Worm (Caenorhabditis elegans): ENCODE results near the gene H10D18.1.

The H10D18.1 gene

ce11 chrV:3814938-3815337, at the start of gene H10D18.1:
Gene H10D18.1 (plus strand): TSS chrV:3815214.
- TF ChIP-seq F26F4.8 (GFP tag; conservative IDR thresholded peaks at IDR 0.05) = no peak
- TF ChIP-seq nhr-102 (tag; optimal IDR thresholded peaks at IDR 0.05) = no peak
- TF ChIP-seq mdl-1 (tag; optimal IDR thresholded peaks at IDR 0.05) = peak in 1 of 2 experiments; percentile 6
- TF ChIP-seq nhr-77 (tag; optimal IDR thresholded peaks at IDR 0.05) = no peak
- TF ChIP-seq hlh-30 (tag; optimal IDR thresholded peaks at IDR 0.05; ENCODE audit: insufficient read depth) = peak; percentile 46
- TF ChIP-seq fkh-10 (GFP tag; optimal IDR thresholded peaks at IDR 0.05) = no peak
- no peak for TF ChIP-seq rbr-2 (tag; optimal IDR thresholded peaks at IDR 0.05)
- TF ChIP-seq ceh-82 (tag; optimal IDR thresholded peaks at IDR 0.05) = no peak
- no peak for TF ChIP-seq dmd-9 (GFP tag; IDR thresholded peaks at IDR 0.05)
- TF ChIP-seq ZK546.5 (tag; optimal IDR thresholded peaks at IDR 0.05) = no peak
- no peak for TF ChIP-seq lin-29 (GFP tag; IDR thresholded peaks at IDR 0.05)
- TF ChIP-seq dve-1 (tag; optimal IDR thresholded peaks at IDR 0.05; ENCODE audit: insufficient read depth) = no peak
- TF ChIP-seq ama-1 (optimal IDR thresholded peaks at IDR 0.05) = no peak
- TF ChIP-seq hif-1 (tag; optimal IDR thresholded peaks at IDR 0.05) = no peak
- no peak for TF ChIP-seq snpc-1.2 (GFP tag; IDR thresholded peaks at IDR 0.05)
- TF ChIP-seq sdz-12 (GFP tag; optimal IDR thresholded peaks at IDR 0.05) = no peak

- peak; percentile 45 for TF ChIP-seq aha-1 (tag)
- no peak for TF ChIP-seq F37D6.2 (tag; optimal IDR thresholded peaks at IDR 0.05)
Measured at ce11 chrV:3766904-3767303, 48.1 kb upstream of the H10D18.1 start, which contains the start of gene Y39H10A.1. Gene Y39H10A.1 (plus strand): TSS chrV:3767204.

ce11 chrV:3768270-3768669, 46.7 kb upstream of the H10D18.1 start, which contains the start of gene R08E5.4:
Gene R08E5.4 (plus strand): TSS chrV:3768570.
- TF ChIP-seq mdl-1 (tag; optimal IDR thresholded peaks at IDR 0.05) = no peak
- TF ChIP-seq nhr-28 (tag; optimal IDR thresholded peaks at IDR 0.05) = no peak
- no peak for TF ChIP-seq aly-2 (tag; optimal IDR thresholded peaks at IDR 0.05)
- no peak for TF ChIP-seq fos-1 (tag; optimal IDR thresholded peaks at IDR 0.05)
- TF ChIP-seq Y5F2A.4 (GFP tag; optimal IDR thresholded peaks at IDR 0.05) = no peak
- no peak for TF ChIP-seq ctbp-1 (GFP tag; IDR thresholded peaks at IDR 0.05)
- TF ChIP-seq egl-27 (tag; optimal IDR thresholded peaks at IDR 0.05) = no peak
- no peak for TF ChIP-seq nhr-237 (tag; optimal IDR thresholded peaks at IDR 0.05)

ce11 chrV:3771437-3772256, 43.4 kb upstream of the H10D18.1 start, which contains the start of the genes R08E5.1 and rips-1:
Gene R08E5.1 (minus strand): TSS chrV:3771518.
Gene rips-1 (plus strand): TSS chrV:3772021.
- no peak for TF ChIP-seq skn-1 (tag; optimal IDR thresholded peaks at IDR 0.05)
- TF ChIP-seq fkh-10 (GFP tag; optimal IDR thresholded peaks at IDR 0.05) = no peak
- peak; percentile 41 for TF ChIP-seq hlh-30 (tag; optimal IDR thresholded peaks at IDR 0.05; ENCODE audit: insufficient read depth)
- TF ChIP-seq T26A8.4 (GFP tag; IDR thresholded peaks at IDR 0.05) = no peak
- no peak for TF ChIP-seq ctbp-1 (GFP tag; IDR thresholded peaks at IDR 0.05)
- peak in 1 of 2 experiments; percentile 29 for TF ChIP-seq mdl-1 (tag; optimal IDR thresholded peaks at IDR 0.05)
- TF ChIP-seq fos-1 (tag; optimal IDR thresholded peaks at IDR 0.05) = no peak
- no peak for TF ChIP-seq tag-97 (GFP tag; IDR thresholded peaks at IDR 0.05)
- TF ChIP-seq ztf-11 (tag; optimal IDR thresholded peaks at IDR 0.05) = no peak
- TF ChIP-seq saeg-2 (GFP tag; IDR thresholded peaks at IDR 0.05) = no peak
- TF ChIP-seq nhr-48 (tag; optimal IDR thresholded peaks at IDR 0.05) = peak; percentile 27
- no peak for TF ChIP-seq vab-7 (GFP tag; IDR thresholded peaks at IDR 0.05)
- no peak for TF ChIP-seq F49E8.2 (tag; optimal IDR thresholded peaks at IDR 0.05; ENCODE audit: borderline replicate concordance)
- peak; percentile 35 for TF ChIP-seq dmd-6 (GFP tag; IDR thresholded peaks at IDR 0.05)
- no peak for TF ChIP-seq F26F4.8 (GFP tag; conservative IDR thresholded peaks at IDR 0.05)
- no peak for TF ChIP-seq hmg-1.1 (GFP tag; IDR thresholded peaks at IDR 0.05)
- TF ChIP-seq Y75B8A.6 (GFP tag; IDR thresholded peaks at IDR 0.05) = no peak
- no peak for TF ChIP-seq tra-1 (GFP tag; IDR thresholded peaks at IDR 0.05)
- TF ChIP-seq nhr-28 (tag; optimal IDR thresholded peaks at IDR 0.05) = peak; percentile 59
- peak; percentile 14 for TF ChIP-seq hlh-11 (tag; optimal IDR thresholded peaks at IDR 0.05)
- peak; percentile 98 for TF ChIP-seq aha-1 (tag)
- no peak for TF ChIP-seq mdt-29 (GFP tag; IDR thresholded peaks at IDR 0.05)
- peak; percentile 86 to 98 for TF ChIP-seq hif-1 (tag; optimal IDR thresholded peaks at IDR 0.05)
- TF ChIP-seq daf-19 (GFP tag; conservative IDR thresholded peaks at IDR 0.05) = no peak
- no peak for TF ChIP-seq mxl-3 (GFP tag; optimal IDR thresholded peaks at IDR 0.05)

All from whole organism, L4 larva.